Fruit fly (Drosophila melanogaster) whole organism, prepupa: ENCODE results near the gene CG31523.

Experiments used
- CG10631 ChIP-seq: fragments of 200-800 bp; sonication (Bioruptor generic); optimal IDR thresholded peaks from 2 replicates; lab custom pipeline; 2016; ENCODE audit warnings: missing biosample characterization, missing genetic modification characterization
- CG10669 ChIP-seq: fragments of 200-800 bp; sonication (Bioruptor generic); optimal IDR thresholded peaks from 3 replicates; lab custom pipeline; 2018; ENCODE audit warnings: missing biosample characterization, mild to moderate bottlenecking, missing genetic modification characterization, moderate library complexity
- CG11294 ChIP-seq: fragments of 200-800 bp; sonication (Bioruptor generic); IDR thresholded peaks from 2 replicates; pipeline ENCODE4 v1.3.6; 2022; ENCODE audit warnings: missing biosample characterization, missing genetic modification characterization
- CG11762 ChIP-seq: fragments of 200-800 bp; sonication (Bioruptor generic); optimal IDR thresholded peaks from 3 replicates; lab custom pipeline; 2016; ENCODE audit warnings: missing biosample characterization, missing genetic modification characterization; ENCODE audit not compliant: insufficient read depth
- CG15336 ChIP-seq: fragments of 200-800 bp; sonication (Bioruptor generic); IDR thresholded peaks from 2 replicates; pipeline ENCODE4 v1.3.6; 2022; ENCODE audit warnings: missing biosample characterization, missing genetic modification characterization
- CG16779 ChIP-seq: fragments of 200-800 bp; sonication (Bioruptor generic); optimal IDR thresholded peaks from 3 replicates; lab custom pipeline; 2017; ENCODE audit warnings: missing biosample characterization, mild to moderate bottlenecking, missing genetic modification characterization
- CG32006 ChIP-seq: fragments of 200-800 bp; sonication (Bioruptor generic); optimal IDR thresholded peaks from 3 replicates; lab custom pipeline; 2017; ENCODE audit warnings: missing biosample characterization, mild to moderate bottlenecking, missing genetic modification characterization
- CG3919 ChIP-seq: fragments of 200-800 bp; sonication (Bioruptor generic); optimal IDR thresholded peaks from 3 replicates; lab custom pipeline; 2016; ENCODE audit warnings: missing biosample characterization, missing genetic modification characterization
- CG4318 ChIP-seq: fragments of 200-800 bp; sonication (Bioruptor generic); optimal IDR thresholded peaks from 3 replicates; lab custom pipeline; 2017; ENCODE audit warnings: missing biosample characterization, mild to moderate bottlenecking, missing genetic modification characterization
- CG6792 ChIP-seq: fragments of 200-800 bp; sonication (Bioruptor generic); optimal IDR thresholded peaks from 3 replicates; lab custom pipeline; 2016; ENCODE audit warnings: missing biosample characterization, missing genetic modification characterization
- CG6854 ChIP-seq: fragments of 200-800 bp; sonication (Bioruptor generic); optimal IDR thresholded peaks from 2 replicates; lab custom pipeline; 2017; ENCODE audit warnings: missing biosample characterization, mild to moderate bottlenecking, missing genetic modification characterization
- CG7368 ChIP-seq: fragments of 200-800 bp; sonication (Bioruptor generic); optimal IDR thresholded peaks from 3 replicates; lab custom pipeline; 2016; ENCODE audit warnings: missing biosample characterization, missing genetic modification characterization
- CG8119 ChIP-seq: fragments of 200-800 bp; sonication (Bioruptor generic); IDR thresholded peaks from 3 replicates; pipeline ENCODE4 v1.3.6; 2022; ENCODE audit warnings: missing biosample characterization, missing genetic modification characterization
- CG8319 ChIP-seq: fragments of 200-800 bp; sonication (Bioruptor generic); optimal IDR thresholded peaks from 3 replicates; lab custom pipeline; 2016; ENCODE audit warnings: missing biosample characterization, missing genetic modification characterization
- CG9139 ChIP-seq: fragments of 200-800 bp; sonication (Bioruptor generic); optimal IDR thresholded peaks from 3 replicates; lab custom pipeline; 2017; ENCODE audit warnings: missing biosample characterization, mild to moderate bottlenecking, missing genetic modification characterization
- Eip78C ChIP-seq: fragments of 200-800 bp; sonication (Bioruptor generic); peaks from one replicate; lab custom pipeline; 2016; ENCODE audit warnings: missing biosample characterization, missing genetic modification characterization
- Eip93F ChIP-seq: fragments of 200-800 bp; sonication (Bioruptor generic); optimal IDR thresholded peaks from 2 replicates; lab custom pipeline; 2016; ENCODE audit warnings: missing biosample characterization, mild to moderate bottlenecking, missing genetic modification characterization
- Ets21C ChIP-seq: fragments of 200-800 bp; sonication (Bioruptor generic); optimal IDR thresholded peaks from 3 replicates; lab custom pipeline; 2016; ENCODE audit warnings: missing biosample characterization, missing genetic modification characterization
- Ets96B ChIP-seq: fragments of 200-800 bp; optimal IDR thresholded peaks from 2 replicates; lab custom pipeline; 2019; ENCODE audit warnings: missing biosample characterization, mild to moderate bottlenecking, missing genetic modification characterization, moderate library complexity
- Gug ChIP-seq: fragments of 200-800 bp; sonication (Bioruptor generic); IDR thresholded peaks from 2 replicates; pipeline ENCODE4 v1.3.6; 2022; ENCODE audit warnings: missing biosample characterization, missing genetic modification characterization
- Hr38 ChIP-seq: sonication (Bioruptor generic); optimal IDR thresholded peaks from 2 replicates; lab custom pipeline; 2016; ENCODE audit warnings: missing biosample characterization, missing genetic modification characterization
- Hr4 ChIP-seq: fragments of 200-800 bp; sonication (Bioruptor generic); optimal IDR thresholded peaks from 3 replicates; lab custom pipeline; 2016; ENCODE audit warnings: missing biosample characterization, missing genetic modification characterization
- Lpt ChIP-seq: fragments of 200-800 bp; sonication (Bioruptor generic); optimal IDR thresholded peaks from 3 replicates; lab custom pipeline; 2016; ENCODE audit warnings: missing biosample characterization, missing genetic modification characterization
- Met ChIP-seq: fragments of 200-800 bp; sonication (Bioruptor generic); optimal IDR thresholded peaks from 3 replicates; lab custom pipeline; 2016; ENCODE audit warnings: missing biosample characterization, missing genetic modification characterization
- OdsH ChIP-seq: fragments of 200-800 bp; sonication (Bioruptor generic); optimal IDR thresholded peaks from 3 replicates; lab custom pipeline; 2016; ENCODE audit warnings: missing biosample characterization, missing genetic modification characterization
- Smox ChIP-seq: fragments of 200-800 bp; sonication (Bioruptor generic); optimal IDR thresholded peaks from 3 replicates; lab custom pipeline; 2016; ENCODE audit warnings: missing biosample characterization, missing genetic modification characterization
- Sox102F ChIP-seq: fragments of 200-800 bp; sonication (Bioruptor generic); optimal IDR thresholded peaks from 2 replicates; lab custom pipeline; 2016; ENCODE audit warnings: missing biosample characterization, mild to moderate bottlenecking, missing genetic modification characterization
- Sox15 ChIP-seq: fragments of 200-800 bp; sonication (Bioruptor generic); optimal IDR thresholded peaks from 3 replicates; lab custom pipeline; 2016; ENCODE audit warnings: missing biosample characterization, missing genetic modification characterization
- achi ChIP-seq: fragments of 200-800 bp; sonication (Bioruptor generic); optimal IDR thresholded peaks from 3 replicates; lab custom pipeline; 2016; ENCODE audit warnings: missing biosample characterization, missing genetic modification characterization
- dac ChIP-seq: fragments of 200-800 bp; sonication (Bioruptor generic); optimal IDR thresholded peaks from 2 replicates; lab custom pipeline; 2017; ENCODE audit warnings: missing biosample characterization, mild to moderate bottlenecking, missing genetic modification characterization
- dsx ChIP-seq: fragments of 200-800 bp; optimal IDR thresholded peaks from 3 replicates; lab custom pipeline; 2019; ENCODE audit warnings: missing biosample characterization, mild to moderate bottlenecking, missing genetic modification characterization, moderate library complexity; ENCODE audit not compliant: poor library complexity, severe bottlenecking
- eg ChIP-seq: fragments of 200-800 bp; sonication (Bioruptor generic); IDR thresholded peaks from 3 replicates; pipeline ENCODE4 v1.3.6; 2022; ENCODE audit warnings: missing biosample characterization, missing genetic modification characterization
- esn ChIP-seq: fragments of 200-800 bp; sonication (Bioruptor generic); optimal IDR thresholded peaks from 2 replicates; lab custom pipeline; 2016; ENCODE audit warnings: missing biosample characterization, mild to moderate bottlenecking, missing genetic modification characterization, moderate library complexity
- fd85E ChIP-seq: fragments of 200-800 bp; sonication (Bioruptor generic); optimal IDR thresholded peaks from 3 replicates; lab custom pipeline; 2016; ENCODE audit warnings: missing biosample characterization, missing genetic modification characterization
- fkh ChIP-seq: fragments of 200-800 bp; sonication (Bioruptor generic); optimal IDR thresholded peaks from 3 replicates; lab custom pipeline; 2017; ENCODE audit warnings: missing biosample characterization, mild to moderate bottlenecking, missing genetic modification characterization, moderate library complexity
- lz ChIP-seq: fragments of 200-800 bp; sonication (Bioruptor generic); optimal IDR thresholded peaks from 3 replicates; lab custom pipeline; 2016; ENCODE audit warnings: missing biosample characterization, missing genetic modification characterization
- pdm3 ChIP-seq: fragments of 200-800 bp; sonication (Bioruptor generic); optimal IDR thresholded peaks from 3 replicates; lab custom pipeline; 2016; ENCODE audit warnings: missing biosample characterization, missing genetic modification characterization
- salr ChIP-seq, 2 experiments: fragments of 200-800 bp; sonication (Bioruptor generic); optimal IDR thresholded peaks; 3 replicates each; lab custom pipeline; 2016 to 2018; ENCODE audit warnings: missing biosample characterization in 2 of 2, missing genetic modification characterization in 2 of 2, mild to moderate bottlenecking in 1 of 2
- spab ChIP-seq: fragments of 200-800 bp; sonication (Bioruptor generic); optimal IDR thresholded peaks from 2 replicates; lab custom pipeline; 2017; ENCODE audit warnings: missing biosample characterization, mild to moderate bottlenecking, missing genetic modification characterization, missing genetic modification reagents
- ss ChIP-seq, 2 experiments: fragments of 200-800 bp; sonication (Bioruptor generic); optimal IDR thresholded peaks; 2 replicates in 1 of 2; 3 replicates in 1 of 2; lab custom pipeline; 2017 to 2018; ENCODE audit warnings: mild to moderate bottlenecking in 2 of 2, missing biosample characterization in 2 of 2, missing genetic modification characterization in 2 of 2, moderate library complexity in 1 of 2
- svp ChIP-seq: fragments of 200-800 bp; sonication (Bioruptor generic); peaks from one replicate; lab custom pipeline; 2016; ENCODE audit warnings: missing biosample characterization, missing genetic modification characterization

The CG31523 gene

DNA sequence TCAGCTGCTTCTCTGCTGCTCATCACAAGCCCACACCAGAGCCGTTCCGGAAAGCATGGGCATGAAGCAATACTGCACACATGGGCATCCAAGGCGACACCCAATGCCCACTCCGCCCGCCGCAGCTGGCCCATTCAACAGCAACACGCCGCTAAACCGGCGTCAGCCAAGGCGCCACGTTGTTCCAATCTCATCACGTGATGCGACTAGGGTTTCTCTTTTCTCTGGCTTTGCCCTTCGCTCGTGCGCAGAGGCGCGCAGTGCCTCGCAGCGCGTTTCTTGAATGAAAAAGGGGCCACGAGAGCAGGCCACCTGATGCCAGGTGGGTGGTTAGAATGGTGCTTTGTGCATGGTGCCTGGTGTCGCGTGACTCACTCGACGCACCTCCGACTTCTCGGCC, 29.8 kb downstream of the CG31523 start:
- TF ChIP-seq CG8319 (GFP tag; lab: Kevin White, UChicago) (no peak), salr (GFP tag; optimal IDR thresholded peaks at IDR 0.05; lab: Kevin White, UChicago) (no peak), spab (no peak), svp (GFP tag; lab: Kevin White, UChicago) (peak; percentile 0), eg (GFP tag; lab: Robert Waterston, UW) (no peak), CG8119 (GFP tag; lab: Robert Waterston, UW) (no peak), OdsH (GFP tag; lab: Kevin White, UChicago) (no peak), ss (GFP tag; optimal IDR thresholded peaks at IDR 0.05; lab: Kevin White, UChicago) (peak in 1 of 2 experiments; percentile 17)

DNA sequence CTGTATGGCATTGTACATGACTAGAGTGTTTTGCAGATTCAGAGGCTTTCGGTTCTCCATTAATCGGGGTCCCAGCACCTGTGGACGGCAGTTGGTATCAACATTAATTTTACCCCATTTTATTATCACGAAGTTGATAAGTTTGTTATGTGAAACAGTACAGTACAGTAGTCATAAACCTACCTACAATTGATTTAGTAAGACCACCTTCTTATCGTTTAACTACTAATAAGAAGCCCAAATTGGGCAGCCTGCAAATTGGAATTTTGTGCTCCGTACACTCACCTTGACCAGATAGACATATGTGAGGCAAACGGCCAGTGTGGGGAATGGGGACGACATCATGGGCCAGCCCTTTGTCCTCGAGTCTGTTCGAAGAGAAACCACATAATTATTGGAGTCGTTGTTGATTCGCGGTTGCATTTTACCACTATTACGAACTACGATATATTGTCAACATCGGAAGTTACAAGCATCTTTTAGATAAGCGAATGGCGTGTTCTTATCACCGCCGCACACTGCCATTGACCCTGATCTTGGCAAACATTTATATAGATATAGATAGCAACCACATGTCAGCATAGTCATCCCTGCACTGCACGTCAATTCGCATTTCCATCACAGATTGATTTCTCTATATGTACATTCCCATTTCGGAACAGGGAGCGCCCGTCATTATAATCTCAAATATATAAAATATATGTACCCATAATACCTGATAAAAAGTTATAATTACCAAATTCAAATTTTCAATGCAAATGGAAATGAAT, 32.4 kb downstream of the CG31523 start:
- TF ChIP-seq Eip78C (GFP tag; lab: Kevin White, UChicago) = peak; percentile 53
- TF ChIP-seq Gug (GFP tag; lab: Robert Waterston, UW) = no peak
- peak; percentile 17 for TF ChIP-seq fkh
- no peak for TF ChIP-seq CG32006

DNA sequence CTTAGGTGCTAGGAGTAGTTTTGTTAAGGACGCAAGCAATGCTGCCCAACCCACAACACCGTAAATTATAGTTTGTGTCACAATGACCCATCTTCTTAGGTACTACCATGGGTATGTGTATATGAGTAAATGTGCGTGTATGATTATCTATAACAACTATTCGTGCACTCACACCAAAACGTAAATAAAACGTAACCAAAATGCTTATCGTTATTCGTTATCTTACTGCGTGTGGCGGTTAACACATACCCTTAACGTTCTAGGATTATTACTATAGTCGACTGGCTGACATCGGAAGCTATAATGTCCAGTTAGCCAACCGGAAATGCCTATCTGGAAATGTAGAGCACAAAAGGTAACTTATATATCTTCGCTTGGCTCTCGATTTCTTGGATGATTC, 33.9 kb downstream of the CG31523 start:
- TF ChIP-seq Eip93F (GFP tag; lab: Kevin White, UChicago) = no peak

DNA sequence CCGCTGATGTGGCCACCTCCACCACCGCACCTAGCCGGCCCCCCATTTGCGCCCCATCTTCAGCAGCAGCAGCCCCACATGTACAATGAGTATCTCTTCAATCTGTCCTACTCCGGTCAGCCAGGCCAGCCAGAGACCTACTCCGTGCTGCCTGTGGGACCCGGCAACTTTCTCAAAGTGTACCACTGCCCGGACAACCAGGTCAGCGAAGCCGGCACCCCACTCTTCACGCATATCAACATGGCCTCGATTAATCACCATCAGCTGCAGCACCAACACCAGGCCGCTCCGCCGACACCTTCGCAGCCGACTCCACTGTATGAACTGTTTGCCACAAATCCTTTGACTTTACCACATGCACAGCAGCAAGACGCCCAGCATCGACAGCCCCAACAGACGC, 41.2 kb downstream of the CG31523 start:
- no peak for TF ChIP-seq Hr4 (GFP tag; lab: Kevin White, UChicago)
- TF ChIP-seq salr (GFP tag; optimal IDR thresholded peaks at IDR 0.05; lab: Kevin White, UChicago) = no peak
- no peak for TF ChIP-seq Met
- TF ChIP-seq pdm3 (GFP tag; lab: Kevin White, UChicago) = no peak
- no peak for TF ChIP-seq dsx
- no peak for TF ChIP-seq esn (GFP tag; lab: Kevin White, UChicago)
- no peak for TF ChIP-seq Sox15 (GFP tag; lab: Kevin White, UChicago)
- TF ChIP-seq CG3919 (GFP tag; lab: Kevin White, UChicago) = no peak
- TF ChIP-seq Ets96B (tag; lab: Kevin White, UChicago) = no peak
- no peak for TF ChIP-seq Smox
- TF ChIP-seq CG16779 (tag; lab: Kevin White, UChicago) = no peak
- no peak for TF ChIP-seq CG32006
- no peak for TF ChIP-seq CG9139
- no peak for TF ChIP-seq CG8119 (GFP tag; lab: Robert Waterston, UW)

DNA sequence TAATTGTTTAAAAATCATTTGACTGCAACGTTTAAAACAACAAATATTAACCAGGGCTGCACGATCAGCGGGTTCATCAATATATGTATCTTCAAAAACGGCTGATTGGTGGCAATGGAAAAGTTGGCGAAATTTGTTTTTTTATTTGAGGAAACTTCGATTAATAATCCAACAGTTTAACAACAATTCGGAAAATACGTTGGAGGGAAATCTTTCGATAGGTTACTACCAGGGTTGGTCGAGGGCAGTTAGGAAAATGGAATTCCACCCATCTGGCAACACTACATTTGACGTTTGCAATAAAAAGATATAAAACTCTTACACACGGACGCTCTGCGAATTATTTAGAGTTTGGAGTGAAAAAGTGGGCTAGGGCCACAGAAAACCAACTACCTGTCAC, 41.9 kb downstream of the CG31523 start, which contains the start of the genes Lipt2 and CG14650:
Lipt2 (minus strand) TSS at position 217 of the 400 bp plus-strand sequence.
CG14650 (plus strand) TSS at position 275 of the 400 bp plus-strand sequence.
- TF ChIP-seq CG8319 (GFP tag; lab: Kevin White, UChicago) = no peak
- no peak for TF ChIP-seq Hr4 (GFP tag; lab: Kevin White, UChicago)
- no peak for TF ChIP-seq CG4318
- TF ChIP-seq Sox15 (GFP tag; lab: Kevin White, UChicago) = peak; percentile 39
- TF ChIP-seq ss (GFP tag; optimal IDR thresholded peaks at IDR 0.05; lab: Kevin White, UChicago) = no peak
- peak; percentile 33; the same call in 1 of the 3 replicates for TF ChIP-seq eg (GFP tag; lab: Robert Waterston, UW)
- TF ChIP-seq Lpt (GFP tag; lab: Kevin White, UChicago) = no peak
- TF ChIP-seq salr (GFP tag; optimal IDR thresholded peaks at IDR 0.05; lab: Kevin White, UChicago) = no peak
- TF ChIP-seq Ets21C (GFP tag; lab: Kevin White, UChicago) = no peak
- no peak for TF ChIP-seq fd85E (GFP tag; lab: Kevin White, UChicago)
- no peak for TF ChIP-seq CG16779 (tag; lab: Kevin White, UChicago)
- peak; percentile 39 for TF ChIP-seq CG11762 (GFP tag; lab: Kevin White, UChicago)
- no peak for TF ChIP-seq dsx
- TF ChIP-seq CG11294 (GFP tag; lab: Robert Waterston, UW) = no peak
- no peak for TF ChIP-seq Smox
- no peak for TF ChIP-seq CG10631
- no peak for TF ChIP-seq CG6854 (GFP tag; lab: Kevin White, UChicago)
- TF ChIP-seq CG15336 (GFP tag; lab: Robert Waterston, UW) = no peak
- peak; percentile 73 for TF ChIP-seq CG3919 (GFP tag; lab: Kevin White, UChicago)
- no peak for TF ChIP-seq CG8119 (GFP tag; lab: Robert Waterston, UW)
- TF ChIP-seq dac (GFP tag; lab: Kevin White, UChicago) = no peak
- TF ChIP-seq fkh = no peak
- no peak for TF ChIP-seq OdsH (GFP tag; lab: Kevin White, UChicago)
- TF ChIP-seq lz (GFP tag; lab: Kevin White, UChicago) = peak; percentile 73
- TF ChIP-seq achi (GFP tag; lab: Kevin White, UChicago) = peak; percentile 85
- TF ChIP-seq Hr38 (GFP tag; lab: Kevin White, UChicago) = no peak
- TF ChIP-seq Sox102F (GFP tag; lab: Kevin White, UChicago) = no peak
- no peak for TF ChIP-seq CG7368 (GFP tag; lab: Kevin White, UChicago)
- TF ChIP-seq CG6792 = peak; percentile 47
- no peak for TF ChIP-seq CG10669 (GFP tag; lab: Kevin White, UChicago)
